Fruit fly (Drosophila melanogaster) Kc167 (cell line): Measurements from ENCODE around the gene CG8519.

Source experiments
- Myc ChIP-seq: fragments of >200 bp; optimal IDR thresholded peaks from 2 replicates; lab custom pipeline; 2017; ENCODE audit warnings: missing external identifiers
- Sin3A ChIP-seq: fragments of >200 bp; optimal IDR thresholded peaks from 2 replicates; lab custom pipeline; 2018; ENCODE audit warnings: missing external identifiers
- h ChIP-seq: fragments of >200 bp; optimal IDR thresholded peaks from 3 replicates; lab custom pipeline; 2018; ENCODE audit warnings: missing external identifiers
- insv ChIP-seq: fragments of >200 bp; optimal IDR thresholded peaks from 3 replicates; lab custom pipeline; 2018; ENCODE audit warnings: missing external identifiers
- psq ChIP-seq: fragments of >200 bp; optimal IDR thresholded peaks from 2 replicates; lab custom pipeline; 2017; ENCODE audit warnings: missing external identifiers

dm6 chr3L:6688920-6689319 is 15.7 kb upstream of the CG8519 start:
- TF ChIP-seq psq (lab: Kevin White, UChicago) (no peak), Myc (lab: Kevin White, UChicago) (no peak), h (lab: Kevin White, UChicago) (no peak), insv (lab: Kevin White, UChicago) (no peak), Sin3A (lab: Kevin White, UChicago) (no peak)
